Worm (Caenorhabditis elegans): ENCODE results near the gene kel-10.

DNA sequence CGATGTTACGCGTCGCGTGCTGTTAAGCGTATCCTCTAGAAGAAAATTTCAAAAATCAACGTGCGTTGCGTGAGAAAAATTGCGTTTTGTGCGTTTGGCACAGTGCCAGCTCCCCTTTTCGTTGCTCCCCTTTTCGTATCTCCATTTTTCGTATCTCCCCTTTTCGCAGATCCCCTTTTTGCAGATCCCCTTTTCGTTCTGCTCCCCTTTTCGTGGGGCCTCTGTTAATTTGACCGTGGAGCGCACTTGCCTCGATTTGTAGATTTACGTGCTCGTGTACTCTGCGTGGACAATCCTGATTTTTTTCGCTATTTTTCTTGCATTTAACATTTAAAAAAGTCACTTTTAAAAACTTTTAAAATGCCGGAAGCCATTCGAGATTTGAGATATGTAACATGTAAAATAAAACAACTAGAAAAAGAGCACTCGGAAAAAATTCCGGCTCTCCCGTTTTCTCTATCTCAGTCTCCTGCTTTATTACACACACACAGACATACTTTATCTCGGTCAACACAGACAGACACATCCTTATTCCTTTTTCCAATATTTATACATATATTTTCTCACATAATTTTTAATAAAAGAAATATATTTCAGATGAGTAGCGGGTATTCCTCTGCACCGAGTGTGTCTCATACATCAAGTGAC, 22.5 kb upstream of the kel-10 start, which contains the start of gene ttll-4:
- TF ChIP-seq zag-1 (tag; optimal IDR thresholded peaks at IDR 0.05) (no peak), jun-1 (tag; optimal IDR thresholded peaks at IDR 0.05) (no peak), tbx-2 (tag; optimal IDR thresholded peaks at IDR 0.05) (no peak), snpc-4 (tag; optimal IDR thresholded peaks at IDR 0.05) (no peak), nhr-77 (tag; optimal IDR thresholded peaks at IDR 0.05) (no peak), ztf-4 (tag; optimal IDR thresholded peaks at IDR 0.05) (no peak), ama-1 (optimal IDR thresholded peaks at IDR 0.05) (no peak), elt-3 (tag; optimal IDR thresholded peaks at IDR 0.05) (no peak)

All from whole organism, L3 larva.